Fruit fly (Drosophila melanogaster) whole organism, embryonic: ENCODE results near the gene CG18265.
A peak's percentile ranks its signal among the peaks of the same experiment; 100 is the strongest.

Source experiments
- Ada2b ChIP-seq: fragments of 200-800 bp; sonication (Bioruptor generic); IDR thresholded peaks from 2 replicates; pipeline ENCODE4 v1.3.6; 2022; ENCODE audit warnings: missing biosample characterization, missing genetic modification characterization
- Atf-2 ChIP-seq: fragments of 200-800 bp; sonication (Bioruptor generic); optimal IDR thresholded peaks from 2 replicates; lab custom pipeline; 2016; ENCODE audit warnings: missing biosample characterization, missing genetic modification characterization
- Bteb2 ChIP-seq: fragments of 200-800 bp; sonication (Bioruptor generic); optimal IDR thresholded peaks from 2 replicates; lab custom pipeline; 2016; ENCODE audit warnings: missing biosample characterization, missing genetic modification characterization
- CG1024 ChIP-seq: fragments of 200-800 bp; sonication (Bioruptor generic); IDR thresholded peaks from 2 replicates; pipeline ENCODE4 v1.3.6; 2022; ENCODE audit warnings: missing biosample characterization, missing genetic modification characterization
- CG10267 ChIP-seq: fragments of 200-800 bp; sonication (Bioruptor generic); optimal IDR thresholded peaks from 2 replicates; lab custom pipeline; 2018; ENCODE audit warnings: missing biosample characterization, mild to moderate bottlenecking, missing genetic modification characterization, moderate library complexity
- CG10321 ChIP-seq: fragments of 200-800 bp; sonication (Bioruptor generic); IDR thresholded peaks from 2 replicates; pipeline ENCODE4 v1.3.6; 2022; ENCODE audit warnings: missing biosample characterization, missing genetic modification characterization
- CG10959 ChIP-seq: fragments of 200-800 bp; sonication (Bioruptor generic); IDR thresholded peaks from 2 replicates; pipeline ENCODE4 v1.3.6; 2022; ENCODE audit warnings: missing biosample characterization, missing genetic modification characterization
- CG12071 ChIP-seq: fragments of 200-800 bp; sonication (Bioruptor generic); optimal IDR thresholded peaks from 3 replicates; lab custom pipeline; 2018; ENCODE audit warnings: missing biosample characterization, mild to moderate bottlenecking, missing genetic modification characterization
- CG12769 ChIP-seq: fragments of 200-800 bp; sonication (Bioruptor generic); optimal IDR thresholded peaks from 2 replicates; lab custom pipeline; 2019; ENCODE audit warnings: missing biosample characterization, mild to moderate bottlenecking, missing genetic modification characterization, moderate library complexity
- CG1529 ChIP-seq: fragments of 200-800 bp; sonication (Bioruptor generic); optimal IDR thresholded peaks from 3 replicates; lab custom pipeline; 2018; ENCODE audit warnings: missing biosample characterization, missing genetic modification characterization
- CG16779 ChIP-seq: fragments of 200-800 bp; sonication (Bioruptor generic); IDR thresholded peaks from 2 replicates; pipeline ENCODE4 v1.3.6; 2022; ENCODE audit warnings: missing biosample characterization, missing genetic modification characterization
- CG31388 ChIP-seq: fragments of 200-800 bp; sonication (Bioruptor generic); optimal IDR thresholded peaks from 2 replicates; lab custom pipeline; 2016; ENCODE audit warnings: missing biosample characterization, missing genetic modification characterization
- CG3838 ChIP-seq: fragments of 200-800 bp; sonication (Bioruptor generic); optimal IDR thresholded peaks from 3 replicates; lab custom pipeline; 2016; ENCODE audit warnings: missing biosample characterization, missing genetic modification characterization
- CG3847 ChIP-seq: fragments of 200-800 bp; sonication (Bioruptor generic); IDR thresholded peaks from 2 replicates; pipeline ENCODE4 v1.3.6; 2022; ENCODE audit warnings: missing biosample characterization, missing genetic modification characterization
- CG4820 ChIP-seq: fragments of 200-800 bp; sonication (Bioruptor generic); optimal IDR thresholded peaks from 3 replicates; lab custom pipeline; 2016; ENCODE audit warnings: missing biosample characterization, missing genetic modification characterization
- CG6683 ChIP-seq: fragments of 200-800 bp; sonication (Bioruptor generic); optimal IDR thresholded peaks from 2 replicates; lab custom pipeline; 2017; ENCODE audit warnings: missing biosample characterization, mild to moderate bottlenecking, missing genetic modification characterization, missing genetic modification reagents
- CG6813 ChIP-seq: fragments of 200-800 bp; sonication (Bioruptor generic); optimal IDR thresholded peaks from 2 replicates; lab custom pipeline; 2017; ENCODE audit warnings: missing biosample characterization, missing genetic modification characterization, mild to moderate bottlenecking, moderate library complexity, missing genetic modification reagents
- CG7745 ChIP-seq: fragments of 200-800 bp; sonication (Bioruptor generic); optimal IDR thresholded peaks from 2 replicates; lab custom pipeline; 2018; ENCODE audit warnings: missing biosample characterization, mild to moderate bottlenecking, missing genetic modification characterization, moderate library complexity
- CG8089 ChIP-seq: fragments of 200-800 bp; sonication (Bioruptor generic); optimal IDR thresholded peaks from 3 replicates; lab custom pipeline; 2016; ENCODE audit warnings: missing biosample characterization, missing genetic modification characterization
- CG9437 ChIP-seq: fragments of 200-800 bp; sonication (Bioruptor generic); optimal IDR thresholded peaks from 2 replicates; lab custom pipeline; 2018; ENCODE audit warnings: missing biosample characterization, mild to moderate bottlenecking, missing genetic modification characterization
- Chrac-16 ChIP-seq: fragments of 200-800 bp; sonication (Bioruptor generic); optimal IDR thresholded peaks from 3 replicates; lab custom pipeline; 2016; ENCODE audit warnings: missing biosample characterization, missing genetic modification characterization
- Dfd ChIP-seq, 2 experiments: fragments of >200 bp; optimal IDR thresholded peaks; 2 replicates each; lab custom pipeline; 2017; ENCODE audit warnings: missing biosample characterization in 2 of 2, missing genetic modification characterization in 2 of 2
- Fer2 ChIP-seq: fragments of 200-800 bp; sonication (Bioruptor generic); optimal IDR thresholded peaks from 2 replicates; lab custom pipeline; 2018; ENCODE audit warnings: missing biosample characterization, mild to moderate bottlenecking, missing genetic modification characterization, moderate library complexity
- Myb ChIP-seq: fragments of 200-800 bp; sonication (Bioruptor generic); optimal IDR thresholded peaks from 2 replicates; lab custom pipeline; 2016; ENCODE audit warnings: missing biosample characterization, missing genetic modification characterization
- NfI ChIP-seq: fragments of 200-800 bp; sonication (Bioruptor generic); optimal IDR thresholded peaks from 3 replicates; lab custom pipeline; 2018; ENCODE audit warnings: missing biosample characterization, mild to moderate bottlenecking, missing genetic modification characterization, moderate library complexity
- Opbp ChIP-seq: fragments of 200-800 bp; sonication (Bioruptor generic); IDR thresholded peaks from 3 replicates; pipeline ENCODE4 v1.3.6; 2022; ENCODE audit warnings: missing biosample characterization, missing genetic modification characterization; ENCODE audit not compliant: partially characterized antibody
- Optix ChIP-seq: fragments of 200-800 bp; sonication (Bioruptor generic); IDR thresholded peaks from 3 replicates; pipeline ENCODE4 v1.3.6; 2022; ENCODE audit warnings: missing biosample characterization, missing genetic modification characterization
- Ptx1 ChIP-seq: fragments of 200-800 bp; sonication (Bioruptor generic); IDR thresholded peaks from 2 replicates; pipeline ENCODE4 v1.3.6; 2022; ENCODE audit warnings: missing biosample characterization, missing genetic modification characterization
- Sry-β ChIP-seq: fragments of 200-800 bp; sonication (Bioruptor generic); optimal IDR thresholded peaks from 2 replicates; lab custom pipeline; 2018; ENCODE audit warnings: missing biosample characterization, mild to moderate bottlenecking, missing genetic modification characterization, moderate library complexity
- ato ChIP-seq: fragments of 200-800 bp; sonication (Bioruptor generic); IDR thresholded peaks from 2 replicates; pipeline ENCODE4 v1.3.6; 2022; ENCODE audit warnings: missing biosample characterization, missing genetic modification characterization; ENCODE audit not compliant: partially characterized antibody
- az2 ChIP-seq: fragments of 200-800 bp; sonication (Bioruptor generic); optimal IDR thresholded peaks from 3 replicates; lab custom pipeline; 2016; ENCODE audit warnings: missing biosample characterization, missing genetic modification characterization
- br ChIP-seq: fragments of >200 bp; optimal IDR thresholded peaks from 2 replicates; lab custom pipeline; 2017
- btn ChIP-seq: fragments of 200-800 bp; sonication (Bioruptor generic); optimal IDR thresholded peaks from 2 replicates; lab custom pipeline; 2016; ENCODE audit warnings: missing biosample characterization, missing genetic modification characterization
- caup ChIP-seq: fragments of 200-800 bp; sonication (Bioruptor generic); optimal IDR thresholded peaks from 3 replicates; lab custom pipeline; 2017; ENCODE audit warnings: missing biosample characterization, mild to moderate bottlenecking, missing genetic modification characterization, moderate library complexity; ENCODE audit not compliant: severe bottlenecking
- chif ChIP-seq, 2 experiments: fragments of 200-800 bp; sonication (Bioruptor generic); optimal IDR thresholded peaks; 3 replicates each; lab custom pipeline; 2016; ENCODE audit warnings: missing biosample characterization in 2 of 2, missing genetic modification characterization in 2 of 2
- croc ChIP-seq: fragments of 200-800 bp; sonication (Bioruptor generic); conservative IDR thresholded peaks from 3 replicates; pipeline ENCODE4 v1.3.6; 2022; ENCODE audit warnings: missing biosample characterization, missing genetic modification characterization
- dpn ChIP-seq, 2 experiments: fragments of 200-800 bp; sonication (Bioruptor generic); optimal IDR thresholded peaks; 3 replicates each; lab custom pipeline; 2016; ENCODE audit warnings: missing biosample characterization in 2 of 2, missing genetic modification characterization in 2 of 2
- esg ChIP-seq: fragments of 200-800 bp; sonication (Bioruptor generic); conservative IDR thresholded peaks from 2 replicates; pipeline ENCODE4 v1.3.6; 2022; ENCODE audit warnings: missing biosample characterization, missing genetic modification characterization
- fd3F ChIP-seq: fragments of 200-800 bp; sonication (Bioruptor generic); optimal IDR thresholded peaks from 2 replicates; lab custom pipeline; 2018; ENCODE audit warnings: missing biosample characterization, mild to moderate bottlenecking, missing genetic modification characterization, moderate library complexity
- fd96Cb ChIP-seq: fragments of 200-800 bp; sonication (Bioruptor generic); optimal IDR thresholded peaks from 2 replicates; lab custom pipeline; 2018; ENCODE audit warnings: missing biosample characterization, mild to moderate bottlenecking, missing genetic modification characterization, moderate library complexity
- gce ChIP-seq: fragments of 200-800 bp; sonication (Bioruptor generic); IDR thresholded peaks from 3 replicates; pipeline ENCODE4 v1.3.6; 2022; ENCODE audit warnings: missing biosample characterization, missing genetic modification characterization
- gt ChIP-seq: fragments of 200-800 bp; sonication (Bioruptor generic); IDR thresholded peaks from 2 replicates; pipeline ENCODE4 v1.3.6; 2022; ENCODE audit warnings: missing biosample characterization, missing genetic modification characterization
- ham ChIP-seq: fragments of 200-800 bp; sonication (Bioruptor generic); IDR thresholded peaks from 2 replicates; pipeline ENCODE4 v1.3.6; 2022; ENCODE audit warnings: missing biosample characterization, missing genetic modification characterization
- lmd ChIP-seq: fragments of 200-800 bp; sonication (Bioruptor generic); IDR thresholded peaks from 2 replicates; pipeline ENCODE4 v1.3.6; 2022; ENCODE audit warnings: missing biosample characterization, missing genetic modification characterization
- lola ChIP-seq, 3 experiments: fragments of >200 bp in 2 of 3; fragments of 200-800 bp in 1 of 3; sonication (Bioruptor generic) in 1 of 3; optimal IDR thresholded peaks; 2 replicates each; lab custom pipeline; 2017 to 2019; ENCODE audit warnings: missing biosample characterization in 3 of 3, missing genetic modification characterization in 3 of 3, mild to moderate bottlenecking in 1 of 3, moderate library complexity in 1 of 3
- phol ChIP-seq: fragments of 200-800 bp; sonication (Bioruptor generic); optimal IDR thresholded peaks from 3 replicates; lab custom pipeline; 2018; ENCODE audit warnings: missing biosample characterization, mild to moderate bottlenecking, missing genetic modification characterization, moderate library complexity
- pnt ChIP-seq: fragments of 200-800 bp; sonication (Bioruptor generic); optimal IDR thresholded peaks from 3 replicates; lab custom pipeline; 2016; ENCODE audit warnings: missing biosample characterization, missing genetic modification characterization
- pzg ChIP-seq: fragments of 200-800 bp; sonication (Bioruptor generic); optimal IDR thresholded peaks from 3 replicates; lab custom pipeline; 2018; ENCODE audit warnings: missing biosample characterization, mild to moderate bottlenecking, missing genetic modification characterization, moderate library complexity
- salm ChIP-seq: fragments of 200-800 bp; sonication (Bioruptor generic); optimal IDR thresholded peaks from 2 replicates; lab custom pipeline; 2018; ENCODE audit warnings: missing biosample characterization, mild to moderate bottlenecking, missing genetic modification characterization
- sens ChIP-seq: fragments of 200-800 bp; sonication (Bioruptor generic); peaks from one replicate; lab custom pipeline; 2016; ENCODE audit warnings: missing biosample characterization, missing genetic modification characterization
- slp2 ChIP-seq: fragments of 200-800 bp; sonication (Bioruptor generic); optimal IDR thresholded peaks from 2 replicates; lab custom pipeline; 2016; ENCODE audit warnings: missing biosample characterization, missing genetic modification characterization
- tin ChIP-seq: fragments of 200-800 bp; sonication (Bioruptor generic); optimal IDR thresholded peaks from 3 replicates; lab custom pipeline; 2016; ENCODE audit warnings: missing biosample characterization, missing genetic modification characterization
- twi ChIP-seq: fragments of 200-800 bp; optimal IDR thresholded peaks from 2 replicates; lab custom pipeline; 2019; ENCODE audit warnings: missing biosample characterization, mild to moderate bottlenecking, missing genetic modification characterization, moderate library complexity

Gene CG18265

DNA sequence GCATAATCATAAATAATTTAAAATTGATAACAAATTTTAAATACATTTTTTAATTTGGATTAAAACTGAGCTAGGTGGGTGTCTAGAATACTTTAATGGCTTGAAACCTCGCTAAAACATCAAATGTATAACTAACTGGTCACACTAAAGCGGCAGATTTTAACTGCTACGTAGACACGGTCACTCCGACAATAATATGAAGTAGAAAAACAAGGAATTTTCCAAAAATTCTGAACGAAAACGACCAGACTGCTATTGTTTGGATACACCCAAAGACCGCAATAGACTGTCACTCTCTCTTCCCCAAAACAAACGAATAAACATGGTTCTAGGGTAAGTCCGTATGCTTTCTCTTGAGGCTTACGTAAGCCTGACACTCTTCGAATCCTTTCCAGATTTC is 26.6 kb downstream of the CG18265 start, which contains the start of gene QIL1 (continued):
- TF ChIP-seq ato (GFP tag; lab: Robert Waterston, UW) = no peak
- peak; percentile 2 for TF ChIP-seq NfI (GFP tag; lab: Kevin White, UChicago)
- no peak for TF ChIP-seq CG31388 (GFP tag; lab: Kevin White, UChicago)
- no peak for TF ChIP-seq slp2 (GFP tag; lab: Kevin White, UChicago)
- TF ChIP-seq CG10959 (GFP tag; lab: Robert Waterston, UW) = no peak
- no peak for TF ChIP-seq btn (GFP tag; lab: Kevin White, UChicago)
- no peak for TF ChIP-seq CG4820 (GFP tag; lab: Kevin White, UChicago)
- no peak for TF ChIP-seq croc (GFP tag; lab: Robert Waterston, UW)
- TF ChIP-seq CG6683 (GFP tag; lab: Kevin White, UChicago) = no peak
- no peak for TF ChIP-seq CG1529 (GFP tag; lab: Kevin White, UChicago)
- TF ChIP-seq fd3F (GFP tag; lab: Kevin White, UChicago) = no peak
- TF ChIP-seq CG9437 (GFP tag; lab: Kevin White, UChicago) = no peak
- TF ChIP-seq az2 (GFP tag; lab: Kevin White, UChicago) = no peak
- no peak for TF ChIP-seq chif (GFP tag; optimal IDR thresholded peaks at IDR 0.05; lab: Kevin White, UChicago)
- TF ChIP-seq esg = no peak
- no peak for TF ChIP-seq lmd (GFP tag; lab: Robert Waterston, UW)
- TF ChIP-seq lola (GFP tag; optimal IDR thresholded peaks at IDR 0.05; lab: Kevin White, UChicago) = no peak
- no peak for TF ChIP-seq Sry-β
- TF ChIP-seq gce = no peak
- TF ChIP-seq Myb (GFP tag; lab: Kevin White, UChicago) = peak; percentile 26
- TF ChIP-seq sens (GFP tag; lab: Kevin White, UChicago) = peak; percentile 67
- no peak for TF ChIP-seq caup (GFP tag; lab: Kevin White, UChicago)
- TF ChIP-seq CG6813 = no peak
- no peak for TF ChIP-seq CG8089
- TF ChIP-seq Dfd (GFP tag; optimal IDR thresholded peaks at IDR 0.05; lab: Kevin White, UChicago) = no peak
- TF ChIP-seq pnt = no peak
- TF ChIP-seq ham (GFP tag; lab: Robert Waterston, UW) = no peak
- no peak for TF ChIP-seq CG3838 (GFP tag; lab: Kevin White, UChicago)
- no peak for TF ChIP-seq Atf-2 (GFP tag; lab: Kevin White, UChicago)
- TF ChIP-seq CG10267 = peak; percentile 54
- TF ChIP-seq Ada2b = no peak
- TF ChIP-seq CG10321 (GFP tag; lab: Robert Waterston, UW) = no peak
- no peak for TF ChIP-seq Optix (GFP tag; lab: Robert Waterston, UW)
- peak; percentile 49 for TF ChIP-seq phol
- no peak for TF ChIP-seq CG16779 (GFP tag; lab: Robert Waterston, UW)
- no peak for TF ChIP-seq twi (tag; lab: Kevin White, UChicago)
- TF ChIP-seq CG3847 (GFP tag; lab: Robert Waterston, UW) = peak; percentile 63
- peak; percentile 22; the same call in 1 of the 3 replicates for TF ChIP-seq Opbp (GFP tag; lab: Robert Waterston, UW)
- no peak for TF ChIP-seq Bteb2 (GFP tag; lab: Kevin White, UChicago)
- TF ChIP-seq salm (tag; lab: Kevin White, UChicago) = no peak
- no peak for TF ChIP-seq dpn (GFP tag; optimal IDR thresholded peaks at IDR 0.05; lab: Kevin White, UChicago)
- TF ChIP-seq CG1024 (GFP tag; lab: Robert Waterston, UW) = no peak
- TF ChIP-seq pzg (GFP tag; lab: Kevin White, UChicago) = peak; percentile 90
- TF ChIP-seq gt (GFP tag; lab: Robert Waterston, UW) = no peak
- TF ChIP-seq Fer2 (tag; lab: Kevin White, UChicago) = no peak
- TF ChIP-seq br = no peak
- no peak for TF ChIP-seq CG7745
- no peak for TF ChIP-seq Chrac-16 (GFP tag; lab: Kevin White, UChicago)
- no peak for TF ChIP-seq CG12071 (GFP tag; lab: Kevin White, UChicago)
- TF ChIP-seq fd96Cb (tag; lab: Kevin White, UChicago) = no peak
- TF ChIP-seq tin (GFP tag; lab: Kevin White, UChicago) = no peak
- TF ChIP-seq Ptx1 (GFP tag; lab: Robert Waterston, UW) = no peak
- TF ChIP-seq CG12769 (tag; lab: Kevin White, UChicago) = peak; percentile 9
